Fruit fly (Drosophila melanogaster) whole organism, adult: ENCODE measurements around the gene RhoGAP102A.

Experiments used
- CG12768 ChIP-seq: fragments of 200-800 bp; sonication (Bioruptor generic); optimal IDR thresholded peaks from 2 replicates; lab custom pipeline; 2017; ENCODE audit warnings: missing biosample characterization, missing genetic modification characterization, mild to moderate bottlenecking, moderate library complexity, missing genetic modification reagents
- CG5204 ChIP-seq: fragments of 200-800 bp; sonication (Bioruptor generic); optimal IDR thresholded peaks from 2 replicates; lab custom pipeline; 2016; ENCODE audit warnings: missing biosample characterization, missing genetic modification characterization
- CG7045 ChIP-seq: fragments of 200-800 bp; sonication (Bioruptor generic); optimal IDR thresholded peaks from 2 replicates; lab custom pipeline; 2017; ENCODE audit warnings: missing biosample characterization, mild to moderate bottlenecking, missing genetic modification characterization
- CG7101 ChIP-seq: fragments of 200-800 bp; sonication (Bioruptor generic); optimal IDR thresholded peaks from 2 replicates; lab custom pipeline; 2018; ENCODE audit warnings: missing biosample characterization, mild to moderate bottlenecking, missing genetic modification characterization, moderate library complexity
- Hr96 ChIP-seq: fragments of 200-800 bp; sonication (Bioruptor generic); optimal IDR thresholded peaks from 2 replicates; lab custom pipeline; 2016; ENCODE audit warnings: missing biosample characterization, missing genetic modification characterization
- cic ChIP-seq: fragments of 200-800 bp; sonication (Bioruptor generic); optimal IDR thresholded peaks from 2 replicates; lab custom pipeline; 2017; ENCODE audit warnings: missing biosample characterization, mild to moderate bottlenecking, missing genetic modification characterization, moderate library complexity
- kay ChIP-seq: fragments of 200-800 bp; sonication (Bioruptor generic); peaks from one replicate; lab custom pipeline; 2016; ENCODE audit warnings: missing biosample characterization, missing genetic modification characterization, borderline replicate concordance
- toe ChIP-seq: fragments of 200-800 bp; sonication (Bioruptor generic); optimal IDR thresholded peaks from 2 replicates; lab custom pipeline; 2016; ENCODE audit warnings: missing biosample characterization, missing genetic modification characterization

dm6 chr4:313696-314104 lies 58.9 kb downstream of the RhoGAP102A start, which contains the start of gene Zip102B:
- TF ChIP-seq Hr96 (GFP tag; lab: Kevin White, UChicago): no peak
- TF ChIP-seq toe: no peak
- TF ChIP-seq CG7101 (tag; lab: Kevin White, UChicago): no peak
- no peak for TF ChIP-seq CG5204 (GFP tag; lab: Kevin White, UChicago)
- peak; percentile 65 for TF ChIP-seq kay (GFP tag; lab: Kevin White, UChicago)
- TF ChIP-seq CG12768 (GFP tag; lab: Kevin White, UChicago): no peak
- no peak for TF ChIP-seq CG7045 (GFP tag; lab: Kevin White, UChicago)
- TF ChIP-seq cic (GFP tag; lab: Kevin White, UChicago): no peak
